Fruit fly (Drosophila melanogaster): Measurements from ENCODE around the gene PDCD-5.

Gene PDCD-5

dm6 chr3L:16213201-16213600 is 18.6 kb downstream of the PDCD-5 start:
- TF ChIP-seq dsx (GFP tag; optimal IDR thresholded peaks at IDR 0.05; ENCODE audit: poor library complexity, severe bottlenecking) (peak; percentile 100), CG11762 (GFP tag; optimal IDR thresholded peaks at IDR 0.05; ENCODE audit: insufficient read depth) (no peak), CG9139 (GFP tag; optimal IDR thresholded peaks at IDR 0.05) (peak; percentile 9), CG6808 (GFP tag; optimal IDR thresholded peaks at IDR 0.05) (peak; percentile 5), svp (GFP tag) (peak; percentile 74), ss (GFP tag; optimal IDR thresholded peaks at IDR 0.05) (peak in 1 of 2 experiments; percentile 44), Gug (GFP tag; IDR thresholded peaks at IDR 0.05) (no peak), salr (GFP tag; optimal IDR thresholded peaks at IDR 0.05) (no peak), Hr38 (GFP tag; optimal IDR thresholded peaks at IDR 0.05) (no peak), CG7368 (GFP tag; optimal IDR thresholded peaks at IDR 0.05) (no peak), fd85E (GFP tag; optimal IDR thresholded peaks at IDR 0.05) (no peak)

- no peak for TF ChIP-seq Eip75B (GFP tag; optimal IDR thresholded peaks at IDR 0.05)
- peak; percentile 10 for TF ChIP-seq CG6792 (GFP tag; optimal IDR thresholded peaks at IDR 0.05)
- TF ChIP-seq CG34406 (GFP tag; optimal IDR thresholded peaks at IDR 0.05) = peak; percentile 44
- TF ChIP-seq acj6 (GFP tag; optimal IDR thresholded peaks at IDR 0.05) = peak; percentile 48
- TF ChIP-seq CG6808 (GFP tag; optimal IDR thresholded peaks at IDR 0.05) = no peak
- no peak for TF ChIP-seq CG8119 (GFP tag; IDR thresholded peaks at IDR 0.05)
- TF ChIP-seq CG3032 (tag; optimal IDR thresholded peaks at IDR 0.05) = peak; percentile 63
- no peak for TF ChIP-seq Eip93F (GFP tag; optimal IDR thresholded peaks at IDR 0.05)
- TF ChIP-seq Eip78C (GFP tag) = peak; percentile 76
- no peak for TF ChIP-seq CG7368 (GFP tag; optimal IDR thresholded peaks at IDR 0.05)
- TF ChIP-seq salr (GFP tag; optimal IDR thresholded peaks at IDR 0.05) = peak in 1 of 2 experiments; percentile 18
- TF ChIP-seq CG10631 (GFP tag; optimal IDR thresholded peaks at IDR 0.05) = peak; percentile 48
- peak; percentile 54 for TF ChIP-seq esn (GFP tag; optimal IDR thresholded peaks at IDR 0.05)
- TF ChIP-seq OdsH (GFP tag; optimal IDR thresholded peaks at IDR 0.05) = peak; percentile 37
- TF ChIP-seq CG10669 (GFP tag; optimal IDR thresholded peaks at IDR 0.05) = peak; percentile 13
- TF ChIP-seq CG11294 (GFP tag; IDR thresholded peaks at IDR 0.05) = no peak
- TF ChIP-seq Ets96B (tag; optimal IDR thresholded peaks at IDR 0.05) = peak; percentile 38
- TF ChIP-seq CG3919 (GFP tag; optimal IDR thresholded peaks at IDR 0.05) = no peak
- no peak for TF ChIP-seq Hr38 (GFP tag; optimal IDR thresholded peaks at IDR 0.05)
- no peak for TF ChIP-seq net (GFP tag; optimal IDR thresholded peaks at IDR 0.05)
- TF ChIP-seq ss (GFP tag; optimal IDR thresholded peaks at IDR 0.05) = peak in 1 of 2 experiments; percentile 51
- TF ChIP-seq CG9139 (GFP tag; optimal IDR thresholded peaks at IDR 0.05) = no peak
- no peak for TF ChIP-seq spab (GFP tag; optimal IDR thresholded peaks at IDR 0.05)
- no peak for TF ChIP-seq Hr4 (GFP tag; optimal IDR thresholded peaks at IDR 0.05)
- peak; percentile 14 for TF ChIP-seq Blimp-1 (GFP tag; optimal IDR thresholded peaks at IDR 0.05)
- TF ChIP-seq achi (GFP tag; optimal IDR thresholded peaks at IDR 0.05) = peak; percentile 42
- peak; percentile 35 for TF ChIP-seq svp (GFP tag)
- no peak for TF ChIP-seq Ets21C (GFP tag; optimal IDR thresholded peaks at IDR 0.05)
- TF ChIP-seq CG32006 (GFP tag; optimal IDR thresholded peaks at IDR 0.05) = peak; percentile 47
- TF ChIP-seq CG8632 (GFP tag; optimal IDR thresholded peaks at IDR 0.05) = peak; percentile 60
- TF ChIP-seq Hr39 (GFP tag; optimal IDR thresholded peaks at IDR 0.05) = no peak
- peak; percentile 25 for TF ChIP-seq topi (GFP tag; optimal IDR thresholded peaks at IDR 0.05)
These were observed 19.9 kb downstream of the PDCD-5 start for dm6 chr3L:16211936-16212287.

dm6 chr3L:16211156-16211935 is 20.5 kb downstream of the PDCD-5 start:
- TF ChIP-seq esn (GFP tag; optimal IDR thresholded peaks at IDR 0.05) (peak; percentile 71), CG10669 (GFP tag; optimal IDR thresholded peaks at IDR 0.05) (peak; percentile 81), CG6276 (GFP tag; optimal IDR thresholded peaks at IDR 0.05) (peak; percentile 90), Eip93F (GFP tag; optimal IDR thresholded peaks at IDR 0.05) (no peak), Ets21C (GFP tag; optimal IDR thresholded peaks at IDR 0.05) (peak; percentile 39), dac (GFP tag; optimal IDR thresholded peaks at IDR 0.05) (peak; percentile 83), Lpt (GFP tag; optimal IDR thresholded peaks at IDR 0.05) (peak; percentile 55), Smox (GFP tag; optimal IDR thresholded peaks at IDR 0.05) (peak; percentile 55), dsx (GFP tag; optimal IDR thresholded peaks at IDR 0.05; ENCODE audit: poor library complexity, severe bottlenecking) (peak; percentile 89), Blimp-1 (GFP tag; optimal IDR thresholded peaks at IDR 0.05) (no peak), CG6808 (GFP tag; optimal IDR thresholded peaks at IDR 0.05) (peak; percentile 64), acj6 (GFP tag; optimal IDR thresholded peaks at IDR 0.05) (peak; percentile 84), CG6792 (GFP tag; optimal IDR thresholded peaks at IDR 0.05) (peak; percentile 79), vri (GFP tag; optimal IDR thresholded peaks at IDR 0.05) (peak; percentile 13), Hr38 (GFP tag; optimal IDR thresholded peaks at IDR 0.05) (no peak), cyc (GFP tag; optimal IDR thresholded peaks at IDR 0.05) (peak; percentile 38), CG10631 (GFP tag; optimal IDR thresholded peaks at IDR 0.05) (peak; percentile 84), Hr39 (GFP tag; optimal IDR thresholded peaks at IDR 0.05) (peak; percentile 55), CG16779 (tag; optimal IDR thresholded peaks at IDR 0.05) (peak; percentile 51), CG34406 (GFP tag; optimal IDR thresholded peaks at IDR 0.05) (peak; percentile 79), fkh (GFP tag; optimal IDR thresholded peaks at IDR 0.05) (no peak), CG8119 (GFP tag; IDR thresholded peaks at IDR 0.05) (peak; percentile 73), fd85E (GFP tag; optimal IDR thresholded peaks at IDR 0.05) (no peak)

All from whole organism, prepupa.